Fruit fly (Drosophila melanogaster) whole organism, pupa: ENCODE data around the gene CG15169.

Experiments used
- CG10348 ChIP-seq: fragments of 200-800 bp; sonication (Bioruptor generic); IDR thresholded peaks from 2 replicates; pipeline ENCODE4 v1.3.6; 2022; ENCODE audit warnings: missing biosample characterization, missing genetic modification characterization
- CG12605 ChIP-seq: fragments of 200-800 bp; sonication (Bioruptor generic); IDR thresholded peaks from 2 replicates; pipeline ENCODE4 v1.3.6; 2022; ENCODE audit warnings: missing biosample characterization, missing genetic modification characterization
- CG13204 ChIP-seq: fragments of 200-800 bp; sonication (Bioruptor generic); optimal IDR thresholded peaks from 2 replicates; lab custom pipeline; 2018; ENCODE audit warnings: missing biosample characterization, mild to moderate bottlenecking, missing genetic modification characterization, moderate library complexity
- CG14655 ChIP-seq: fragments of 200-800 bp; sonication (Bioruptor generic); optimal IDR thresholded peaks from 3 replicates; lab custom pipeline; 2017; ENCODE audit warnings: mild to moderate bottlenecking, missing biosample characterization, missing genetic modification reagents, missing genetic modification characterization
- CG15710 ChIP-seq: fragments of 200-800 bp; sonication (Bioruptor generic); optimal IDR thresholded peaks from 2 replicates; lab custom pipeline; 2018; ENCODE audit warnings: missing biosample characterization, mild to moderate bottlenecking, missing genetic modification characterization, moderate library complexity
- CG17806 ChIP-seq: fragments of 200-800 bp; sonication (Bioruptor generic); optimal IDR thresholded peaks from 2 replicates; lab custom pipeline; 2018; ENCODE audit warnings: missing biosample characterization, mild to moderate bottlenecking, missing genetic modification characterization, moderate library complexity
- CG32121 ChIP-seq: fragments of 200-800 bp; sonication (Bioruptor generic); IDR thresholded peaks from 2 replicates; pipeline ENCODE4 v1.3.6; 2022; ENCODE audit warnings: missing biosample characterization, missing genetic modification characterization
- CG34367 ChIP-seq: fragments of 200-800 bp; sonication (Bioruptor generic); optimal IDR thresholded peaks from 2 replicates; lab custom pipeline; 2018; ENCODE audit warnings: missing biosample characterization, mild to moderate bottlenecking, missing genetic modification characterization
- CG4496 ChIP-seq: fragments of 200-800 bp; sonication (Bioruptor generic); IDR thresholded peaks from 3 replicates; pipeline ENCODE4 v1.3.6; 2022; ENCODE audit warnings: missing biosample characterization, missing genetic modification characterization
- CG8159 ChIP-seq: fragments of 200-800 bp; sonication (Bioruptor generic); optimal IDR thresholded peaks from 3 replicates; lab custom pipeline; 2018; ENCODE audit warnings: missing biosample characterization, mild to moderate bottlenecking, missing genetic modification characterization, moderate library complexity
- CG8301 ChIP-seq: fragments of 200-800 bp; sonication (Bioruptor generic); optimal IDR thresholded peaks from 2 replicates; lab custom pipeline; 2018; ENCODE audit warnings: missing biosample characterization, mild to moderate bottlenecking, missing genetic modification characterization
- CG9948 ChIP-seq: fragments of 200-800 bp; sonication (Bioruptor generic); optimal IDR thresholded peaks from 2 replicates; lab custom pipeline; 2018; ENCODE audit warnings: missing biosample characterization, mild to moderate bottlenecking, missing genetic modification characterization, moderate library complexity
- D1 ChIP-seq: fragments of 200-800 bp; sonication (Bioruptor generic); optimal IDR thresholded peaks from 2 replicates; lab custom pipeline; 2018; ENCODE audit warnings: missing biosample characterization, mild to moderate bottlenecking, missing genetic modification characterization, moderate library complexity
- EcR ChIP-seq: fragments of 200-800 bp; sonication (Bioruptor generic); optimal IDR thresholded peaks from 3 replicates; lab custom pipeline; 2019; ENCODE audit warnings: missing biosample characterization, missing genetic modification characterization, mild to moderate bottlenecking, moderate library complexity, missing genetic modification reagents
- Ets98B ChIP-seq: fragments of 200-800 bp; sonication (Bioruptor generic); IDR thresholded peaks from 2 replicates; pipeline ENCODE4 v1.3.6; 2022; ENCODE audit warnings: missing biosample characterization, missing genetic modification characterization
- Pif1A ChIP-seq: fragments of 200-800 bp; sonication (Bioruptor generic); optimal IDR thresholded peaks from 3 replicates; lab custom pipeline; 2016; ENCODE audit warnings: missing biosample characterization, missing genetic modification characterization
- Pif1B ChIP-seq: fragments of 200-800 bp; sonication (Bioruptor generic); optimal IDR thresholded peaks from 3 replicates; lab custom pipeline; 2016; ENCODE audit warnings: missing biosample characterization, missing genetic modification characterization
- Snoo ChIP-seq: fragments of 200-800 bp; sonication (Bioruptor generic); optimal IDR thresholded peaks from 3 replicates; lab custom pipeline; 2017; ENCODE audit warnings: missing biosample characterization, mild to moderate bottlenecking, missing genetic modification characterization, inconsistent platforms
- fd96Ca ChIP-seq: fragments of 200-800 bp; sonication (Bioruptor generic); IDR thresholded peaks from 3 replicates; pipeline ENCODE4 v1.3.6; 2022; ENCODE audit warnings: missing biosample characterization, missing genetic modification characterization
- gl ChIP-seq: fragments of 200-800 bp; sonication (Bioruptor generic); optimal IDR thresholded peaks from 2 replicates; lab custom pipeline; 2018; ENCODE audit warnings: missing biosample characterization, mild to moderate bottlenecking, missing genetic modification characterization
- rn ChIP-seq: fragments of 200-800 bp; sonication (Bioruptor generic); IDR thresholded peaks from 2 replicates; pipeline ENCODE4 v1.3.6; 2022; ENCODE audit warnings: missing biosample characterization, missing genetic modification characterization

CG15169 gene

dm6 chr2L:19021278-19022220 lies 30.7 kb downstream of the CG15169 start:
- TF ChIP-seq Pif1A (peak; percentile 81), gl (tag; lab: Kevin White, UChicago) (peak; percentile 75), CG14655 (GFP tag; lab: Kevin White, UChicago) (peak; percentile 86), CG8301 (tag; lab: Kevin White, UChicago) (peak; percentile 81), CG32121 (GFP tag; lab: Robert Waterston, UW) (no peak), CG15710 (tag; lab: Kevin White, UChicago) (peak; percentile 93), Pif1B (GFP tag; lab: Kevin White, UChicago) (peak; percentile 91), CG9948 (tag; lab: Kevin White, UChicago) (peak; percentile 85), CG4496 (GFP tag; lab: Robert Waterston, UW) (0 out of 3 replicates have a peak, but pooled peaks have one; percentile 47), CG8159 (tag; lab: Kevin White, UChicago) (peak; percentile 89), CG10348 (GFP tag; lab: Robert Waterston, UW) (no peak), Ets98B (GFP tag; lab: Robert Waterston, UW) (no peak), Snoo (tag; lab: Kevin White, UChicago) (peak; percentile 87), CG12605 (peak; percentile 49; the same call in 1 of the 2 replicates), CG34367 (tag; lab: Kevin White, UChicago) (peak; percentile 83), CG13204 (GFP tag; lab: Kevin White, UChicago) (peak; percentile 72), EcR (GFP tag; lab: Kevin White, UChicago) (peak; percentile 9), D1 (tag; lab: Kevin White, UChicago) (peak; percentile 30), fd96Ca (no peak; the same call in 2 of the 3 replicates), rn (GFP tag; lab: Robert Waterston, UW) (no peak), CG17806 (peak; percentile 78)

- TF ChIP-seq CG14655 (GFP tag; lab: Kevin White, UChicago) (no peak), Snoo (tag; lab: Kevin White, UChicago) (no peak), CG8301 (tag; lab: Kevin White, UChicago) (no peak), rn (GFP tag; lab: Robert Waterston, UW) (no peak), CG12605 (no peak), Pif1B (GFP tag; lab: Kevin White, UChicago) (no peak), CG34367 (tag; lab: Kevin White, UChicago) (no peak), CG13204 (GFP tag; lab: Kevin White, UChicago) (no peak), D1 (tag; lab: Kevin White, UChicago) (no peak), CG15710 (tag; lab: Kevin White, UChicago) (no peak), EcR (GFP tag; lab: Kevin White, UChicago) (no peak), CG8159 (tag; lab: Kevin White, UChicago) (no peak), gl (tag; lab: Kevin White, UChicago) (no peak), CG32121 (GFP tag; lab: Robert Waterston, UW) (no peak), Pif1A (no peak), CG10348 (GFP tag; lab: Robert Waterston, UW) (no peak), fd96Ca (no peak), CG4496 (GFP tag; lab: Robert Waterston, UW) (no peak), Ets98B (GFP tag; lab: Robert Waterston, UW) (no peak), CG17806 (no peak)
These were observed 31.3 kb downstream of the CG15169 start, which contains the start of gene CG15172 for dm6 chr2L:19022221-19022516. TSS of gene CG15172 (plus strand) at chr2L:19022417.

- TF ChIP-seq CG12605: no peak
- peak; percentile 38 for TF ChIP-seq Pif1A
- peak; percentile 72 for TF ChIP-seq CG14655 (GFP tag; lab: Kevin White, UChicago)
- peak; percentile 44 for TF ChIP-seq CG13204 (GFP tag; lab: Kevin White, UChicago)
- TF ChIP-seq D1 (tag; lab: Kevin White, UChicago): no peak
- peak; percentile 74 for TF ChIP-seq CG9948 (tag; lab: Kevin White, UChicago)
- no peak for TF ChIP-seq rn (GFP tag; lab: Robert Waterston, UW)
- no peak for TF ChIP-seq EcR (GFP tag; lab: Kevin White, UChicago)
- TF ChIP-seq CG8301 (tag; lab: Kevin White, UChicago): peak; percentile 53
- TF ChIP-seq Snoo (tag; lab: Kevin White, UChicago): peak; percentile 56
- TF ChIP-seq CG15710 (tag; lab: Kevin White, UChicago): peak; percentile 84
- no peak for TF ChIP-seq Ets98B (GFP tag; lab: Robert Waterston, UW)
- TF ChIP-seq CG17806: peak; percentile 70
- peak; percentile 21 for TF ChIP-seq Pif1B (GFP tag; lab: Kevin White, UChicago)
- TF ChIP-seq CG10348 (GFP tag; lab: Robert Waterston, UW): no peak
- TF ChIP-seq CG8159 (tag; lab: Kevin White, UChicago): peak; percentile 86
- no peak for TF ChIP-seq gl (tag; lab: Kevin White, UChicago)
- no peak for TF ChIP-seq CG4496 (GFP tag; lab: Robert Waterston, UW)
- TF ChIP-seq fd96Ca: no peak
- TF ChIP-seq CG34367 (tag; lab: Kevin White, UChicago): peak; percentile 57
- no peak for TF ChIP-seq CG32121 (GFP tag; lab: Robert Waterston, UW)
- TF ChIP-seq, all 21 proteins: peak for 11
These were observed 33.3 kb downstream of the CG15169 start for dm6 chr2L:19023972-19024743.

- TF ChIP-seq CG34367 (tag; lab: Kevin White, UChicago) (no peak), fd96Ca (0 out of 3 replicates have a peak, but pooled peaks have one; percentile 9), CG13204 (GFP tag; lab: Kevin White, UChicago) (peak; percentile 25)
These were observed 33.9 kb downstream of the CG15169 start for dm6 chr2L:19024744-19025059.
